Worm (Caenorhabditis elegans) whole organism, L4/young adult: ENCODE results near the gene Y49E10.10.
A peak's percentile ranks its signal among the peaks of the same experiment; 100 is the strongest.

Source experiments
- W03F9.2 ChIP-seq: fragments of 150-350 bp; optimal IDR thresholded peaks from 2 replicates; lab custom pipeline; 2014; ENCODE audit warnings: missing biosample characterization, missing genetic modification characterization
- dao-5 ChIP-seq: sonication (generic microtip); optimal IDR thresholded peaks from 2 replicates; lab custom pipeline; 2016; ENCODE audit warnings: missing genotype, missing genetic modification characterization, moderate library complexity, missing compliant biosample characterization
- him-1 ChIP-seq: sonication (generic microtip); optimal IDR thresholded peaks from 2 replicates; lab custom pipeline; 2016; ENCODE audit warnings: missing genotype, missing genetic modification reagents, missing genetic modification characterization, missing compliant biosample characterization

The Y49E10.10 gene

DNA sequence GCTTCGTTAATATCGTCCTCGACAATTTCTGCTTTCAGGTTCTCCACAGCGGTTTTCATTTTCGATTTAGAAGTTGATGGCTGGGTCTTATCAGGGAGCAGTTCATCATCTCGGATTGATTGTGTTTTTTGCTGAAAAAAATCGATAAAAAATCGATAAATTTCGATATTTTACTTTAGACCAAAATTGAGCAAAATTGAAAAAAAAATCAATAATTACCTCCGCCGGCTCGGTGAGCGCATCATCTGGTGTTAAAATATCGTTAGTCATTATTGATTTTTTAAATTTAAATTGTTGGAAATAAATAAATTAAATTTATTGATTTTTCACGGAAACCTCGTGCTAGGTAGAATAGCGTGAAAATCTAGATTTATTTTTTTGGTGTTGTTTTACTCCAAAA is at the start of gene Y49E10.10:
Gene Y49E10.10, plus strand, starts transcription at position 381 of the 400 bp plus-strand sequence.
- TF ChIP-seq dao-5 (tag; lab: Kevin White, UChicago) (no peak), W03F9.2 (tag; lab: Kevin White, UChicago) (no peak), him-1 (tag; lab: Kevin White, UChicago) (no peak)

DNA sequence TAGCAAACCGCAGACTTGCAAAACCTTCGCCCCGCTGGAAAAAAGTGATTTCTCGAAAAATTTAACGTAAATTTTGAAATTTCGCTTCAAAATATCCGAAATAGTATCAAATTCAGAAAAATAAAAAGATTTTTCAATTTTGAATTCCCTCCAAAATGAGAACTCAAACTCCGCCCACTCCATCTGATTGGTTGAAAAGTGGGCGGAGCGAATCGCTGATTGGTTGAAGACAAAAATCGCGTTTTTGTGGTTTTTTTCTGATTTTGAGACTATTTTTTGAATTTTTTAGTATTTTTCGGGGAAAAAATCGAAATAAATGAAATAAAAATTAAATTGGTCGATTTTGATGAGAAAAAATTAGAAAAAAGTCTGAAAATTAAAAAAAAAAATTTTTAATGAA is 46.2 kb upstream of the Y49E10.10 start:
- no peak for TF ChIP-seq him-1 (tag; lab: Kevin White, UChicago)
- TF ChIP-seq W03F9.2 (tag; lab: Kevin White, UChicago) = no peak
- no peak for TF ChIP-seq dao-5 (tag; lab: Kevin White, UChicago)

DNA sequence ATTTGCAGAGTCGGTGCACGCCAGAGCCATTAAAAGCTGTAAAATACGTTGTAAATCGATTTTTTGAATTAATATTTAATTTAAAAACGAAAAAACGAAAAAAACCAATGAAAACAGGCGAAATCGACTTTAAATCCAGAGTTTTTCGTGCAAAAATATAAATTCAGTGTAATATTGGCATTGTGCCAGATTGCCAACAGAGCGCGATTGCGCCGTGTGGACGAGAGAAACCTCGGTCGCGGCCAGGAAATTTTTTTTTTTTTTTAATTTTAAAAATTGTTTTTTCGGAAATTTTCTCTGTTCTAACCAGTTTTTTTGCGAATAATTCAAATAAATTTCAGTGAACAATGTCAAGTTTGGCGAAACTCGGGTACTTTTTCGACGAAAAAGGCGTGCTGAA is 44.0 kb upstream of the Y49E10.10 start, which contains the start of the genes pph-4.1 and Y75B8A.31:
Gene pph-4.1, minus strand, starts transcription at position 36 of the 400 bp plus-strand sequence.
Gene Y75B8A.31, plus strand, starts transcription at position 342 of the 400 bp plus-strand sequence.
- peak; percentile 94 for TF ChIP-seq W03F9.2 (tag; lab: Kevin White, UChicago)
- peak; percentile 58 for TF ChIP-seq him-1 (tag; lab: Kevin White, UChicago)
- TF ChIP-seq dao-5 (tag; lab: Kevin White, UChicago) = no peak

DNA sequence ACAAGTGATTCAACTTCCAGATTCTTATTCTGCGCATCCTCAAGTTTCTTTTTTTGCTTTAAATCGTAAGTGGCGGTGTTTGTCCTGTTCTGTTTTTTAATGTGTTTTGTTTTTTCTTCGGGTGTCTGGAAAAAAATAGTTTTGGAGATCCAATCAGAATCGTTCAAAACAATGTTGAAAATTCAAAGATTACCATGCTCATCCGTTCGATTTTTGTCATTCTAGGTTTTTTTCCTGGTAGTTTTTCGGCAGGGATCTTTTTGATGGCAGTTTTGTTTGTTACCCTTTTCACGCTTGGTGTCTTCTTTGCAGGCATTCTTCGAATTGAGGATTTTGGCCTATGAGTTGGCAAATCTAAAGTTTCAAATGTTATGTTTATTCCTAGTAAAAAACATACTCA is 38.7 kb upstream of the Y49E10.10 start:
- TF ChIP-seq W03F9.2 (tag; lab: Kevin White, UChicago) (no peak), dao-5 (tag; lab: Kevin White, UChicago) (no peak), him-1 (tag; lab: Kevin White, UChicago) (no peak)

DNA sequence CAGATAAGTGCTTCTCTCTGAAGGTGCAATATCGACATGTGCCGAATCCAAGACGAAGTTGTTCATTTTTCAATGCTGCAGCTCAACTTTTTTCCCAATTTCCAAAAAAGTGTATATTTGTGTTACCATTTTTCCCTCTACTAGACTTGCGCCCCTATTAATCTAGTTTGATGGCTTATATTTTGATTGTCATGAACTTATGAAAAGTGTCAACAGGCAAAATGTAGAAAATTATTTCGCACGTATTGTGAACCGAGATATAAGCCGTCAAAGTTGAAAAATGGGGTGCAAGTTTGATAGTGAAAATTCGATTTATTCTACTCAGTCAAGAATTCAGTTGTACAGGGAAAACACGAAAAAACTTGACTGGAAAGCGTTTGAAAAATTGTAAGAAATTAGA is 36.8 kb upstream of the Y49E10.10 start, which contains the start of gene Y75B8A.32:
Gene Y75B8A.32, minus strand, starts transcription at position 101 of the 400 bp plus-strand sequence.
- TF ChIP-seq him-1 (tag; lab: Kevin White, UChicago) (no peak), dao-5 (tag; lab: Kevin White, UChicago) (no peak), W03F9.2 (tag; lab: Kevin White, UChicago) (no peak)

- TF ChIP-seq dao-5 (tag; lab: Kevin White, UChicago) = no peak
- TF ChIP-seq him-1 (tag; lab: Kevin White, UChicago) = no peak
- no peak for TF ChIP-seq W03F9.2 (tag; lab: Kevin White, UChicago)
Measured at ce11 chrIII:12359265-12359664, 36.0 kb upstream of the Y49E10.10 start, which contains the start of gene Y75B8A.34. Gene Y75B8A.34, plus strand, starts transcription at chrIII:12359565.

ce11 chrIII:12366989-12367557 is 28.2 kb upstream of the Y49E10.10 start, which contains the start of gene Y75B8A.33:
Gene Y75B8A.33, minus strand, starts transcription at chrIII:12367373.
- TF ChIP-seq dao-5 (tag; lab: Kevin White, UChicago) = no peak
- no peak for TF ChIP-seq him-1 (tag; lab: Kevin White, UChicago)
- no peak for TF ChIP-seq W03F9.2 (tag; lab: Kevin White, UChicago)

DNA sequence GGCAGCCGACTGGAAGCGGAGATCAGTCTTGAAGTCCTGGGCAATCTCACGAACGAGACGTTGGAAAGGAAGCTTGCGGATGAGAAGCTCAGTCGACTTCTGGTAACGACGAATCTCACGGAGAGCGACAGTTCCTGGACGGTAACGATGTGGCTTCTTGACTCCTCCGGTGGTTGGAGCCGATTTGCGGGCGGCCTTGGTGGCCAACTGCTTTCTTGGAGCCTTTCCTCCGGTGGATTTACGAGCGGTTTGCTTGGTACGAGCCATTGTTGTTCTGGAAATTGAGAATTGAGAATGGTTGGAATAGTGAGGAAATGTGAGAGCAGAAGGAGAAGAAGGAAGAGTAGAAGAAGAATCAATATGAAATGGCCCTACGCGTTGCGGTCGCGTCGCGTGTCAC is 27.4 kb upstream of the Y49E10.10 start:
- TF ChIP-seq him-1 (tag; lab: Kevin White, UChicago) = no peak
- TF ChIP-seq W03F9.2 (tag; lab: Kevin White, UChicago) = no peak
- no peak for TF ChIP-seq dao-5 (tag; lab: Kevin White, UChicago)

DNA sequence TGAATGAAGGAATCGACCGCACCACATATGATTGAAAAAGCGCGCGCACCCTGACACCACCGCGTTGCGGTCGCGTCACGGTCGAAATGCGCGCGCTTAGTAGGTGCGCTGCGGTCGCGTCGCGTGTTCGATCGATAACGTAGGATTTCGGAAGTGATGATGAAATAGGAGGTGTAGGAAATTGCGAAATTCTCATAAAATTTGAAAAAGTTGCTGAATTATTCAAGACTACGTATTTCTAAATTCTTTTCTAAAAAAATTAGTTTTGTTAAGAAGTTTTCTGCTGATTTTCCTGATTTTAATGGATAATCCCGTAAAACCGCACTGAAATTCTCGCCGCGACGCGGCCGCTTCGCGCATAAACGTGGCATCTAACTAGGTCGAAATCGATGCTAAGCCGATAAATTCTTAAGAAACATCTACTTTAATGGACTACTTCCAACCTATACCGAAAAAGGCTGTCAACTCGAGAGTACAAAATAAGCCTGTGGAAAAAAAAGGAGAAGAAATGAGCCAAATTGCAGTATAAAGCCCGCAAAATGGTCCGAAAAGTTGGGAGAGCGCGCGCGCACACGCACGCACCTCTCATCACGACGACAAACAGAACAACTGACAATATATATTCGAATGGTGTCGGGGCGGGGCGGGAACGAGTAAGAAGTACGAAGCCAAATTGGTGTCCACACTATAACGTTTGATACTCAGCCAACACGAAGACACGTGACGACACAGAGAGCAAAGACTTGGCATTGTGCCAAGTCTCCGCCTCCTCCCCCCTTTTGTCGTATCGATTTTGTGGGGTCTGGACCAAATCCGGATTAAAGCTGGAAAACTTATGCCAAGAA is 26.6 kb upstream of the Y49E10.10 start, which contains the start of gene his-72:
Gene his-72, minus strand, starts transcription at position 589 of the 845 bp plus-strand sequence.
- TF ChIP-seq him-1 (tag; lab: Kevin White, UChicago) = no peak

DNA sequence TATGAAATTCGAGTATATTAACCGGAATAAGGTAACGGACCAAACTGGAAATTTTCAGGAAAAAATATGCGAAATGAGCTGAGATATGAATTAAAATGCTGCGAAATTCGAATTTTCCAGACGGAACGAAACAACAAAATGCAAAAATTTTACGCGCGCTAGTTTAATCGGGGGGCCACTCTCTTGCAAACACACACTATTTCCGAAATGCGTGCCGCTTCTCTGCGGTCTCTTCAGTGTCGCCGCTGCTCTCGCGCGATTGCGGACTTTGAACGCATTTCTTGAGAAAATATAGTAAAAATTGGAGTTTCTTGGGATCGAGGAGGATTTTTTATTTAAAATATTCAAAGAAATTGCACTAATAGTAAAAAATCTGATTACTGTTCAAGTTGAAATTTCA is 25.8 kb upstream of the Y49E10.10 start:
- TF ChIP-seq dao-5 (tag; lab: Kevin White, UChicago) = no peak
- TF ChIP-seq W03F9.2 (tag; lab: Kevin White, UChicago) = no peak
- no peak for TF ChIP-seq him-1 (tag; lab: Kevin White, UChicago)

DNA sequence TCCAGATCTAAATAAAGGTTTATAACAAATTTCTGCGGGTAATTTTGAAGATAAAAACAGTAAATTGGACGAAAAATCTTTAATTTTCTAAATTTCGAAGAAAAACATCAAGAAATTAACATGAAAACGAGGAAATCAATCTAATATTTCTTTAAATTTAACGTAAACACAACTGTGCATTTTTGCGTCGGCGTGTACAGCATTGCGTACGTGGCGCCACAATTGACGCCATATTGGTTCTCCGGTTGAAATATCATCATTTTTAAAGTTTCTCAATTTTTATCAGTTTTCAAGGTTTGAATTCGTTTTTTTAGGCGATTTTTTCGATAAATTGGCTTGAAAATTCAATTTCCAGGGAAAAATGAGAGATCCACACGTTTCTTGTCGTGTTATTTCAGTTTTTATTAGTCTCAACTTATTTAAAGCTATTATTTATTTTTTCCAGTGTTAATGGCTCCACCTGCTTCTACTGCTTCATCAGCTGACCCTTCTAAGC is 25.2 kb upstream of the Y49E10.10 start, which contains the start of gene rpt-6:
Gene rpt-6, plus strand, starts transcription at position 446 of the 496 bp plus-strand sequence.
- TF ChIP-seq dao-5 (tag; lab: Kevin White, UChicago) (no peak), him-1 (tag; lab: Kevin White, UChicago) (no peak), W03F9.2 (tag; lab: Kevin White, UChicago) (peak; percentile 57)

DNA sequence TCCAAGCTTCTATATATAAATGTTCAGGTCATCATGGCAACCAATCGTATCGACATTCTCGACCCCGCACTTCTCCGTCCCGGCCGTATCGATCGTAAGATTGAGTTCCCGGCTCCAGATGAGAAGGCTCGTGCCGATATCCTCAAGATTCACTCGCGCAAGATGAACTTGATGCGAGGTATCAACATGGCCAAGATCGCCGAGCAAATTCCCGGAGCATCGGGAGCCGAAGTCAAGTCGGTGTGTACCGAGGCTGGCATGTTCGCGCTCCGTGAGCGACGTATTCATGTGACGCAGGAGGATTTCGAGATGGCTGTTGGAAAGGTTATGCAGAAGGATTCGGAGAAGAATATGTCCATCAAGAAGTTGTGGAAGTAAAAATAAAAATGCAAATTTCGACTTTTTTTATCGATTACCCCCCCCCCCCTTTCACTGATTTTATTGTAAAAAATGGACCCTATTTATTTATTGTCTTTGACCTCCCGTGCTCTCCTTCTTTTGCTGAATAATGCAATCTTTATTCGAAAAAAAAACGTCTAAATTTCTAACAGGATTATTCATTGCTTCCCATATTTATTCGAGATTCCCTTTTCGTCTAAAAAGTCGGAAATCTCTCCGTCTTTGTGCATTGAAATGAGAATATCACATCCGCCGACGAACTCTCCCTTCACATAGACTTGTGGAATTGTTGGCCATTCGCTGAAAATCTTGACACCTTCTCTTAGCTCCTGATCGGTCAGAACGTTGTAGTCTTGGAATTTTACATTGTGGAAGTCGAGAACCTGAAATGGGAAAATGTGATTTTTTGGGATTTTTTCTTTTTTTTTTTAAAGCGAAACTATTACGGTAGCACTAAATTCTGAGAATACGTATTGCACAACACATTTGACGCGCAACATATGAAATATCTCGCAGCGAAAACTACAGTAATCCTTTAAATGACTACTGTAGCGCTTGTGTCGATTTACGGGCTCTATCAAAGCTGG is 22.9 kb upstream of the Y49E10.10 start:
- TF ChIP-seq him-1 (tag; lab: Kevin White, UChicago) (no peak), dao-5 (tag; lab: Kevin White, UChicago) (no peak), W03F9.2 (tag; lab: Kevin White, UChicago) (no peak)
